Worm (Caenorhabditis elegans) whole organism, L4 larva: ENCODE measurements around the gene mrpl-11.

ENCODE experiments used
- Y105C5A.15 ChIP-seq: fragments of 200-800 bp; sonication (Bioruptor generic); IDR thresholded peaks from 2 replicates; pipeline ENCODE4 v1.3.6; 2022; ENCODE audit warnings: missing genetic modification characterization, missing compliant biosample characterization
- ama-1 ChIP-seq: fragments of 150-350 bp; optimal IDR thresholded peaks from 2 replicates; lab custom pipeline; 2014; ENCODE audit warnings: inconsistent platforms, mixed read lengths
- ceh-44 ChIP-seq: fragments of 200-800 bp; sonication (Bioruptor generic); IDR thresholded peaks from 2 replicates; pipeline ENCODE4 v1.3.6; 2022; ENCODE audit warnings: missing genetic modification reagents, missing genetic modification characterization, missing compliant biosample characterization
- mep-1 ChIP-seq: fragments of 150-350 bp; sonication (generic microtip); optimal IDR thresholded peaks from 3 replicates; lab custom pipeline; 2014; ENCODE audit warnings: missing biosample characterization, missing genetic modification characterization
- nhr-25 ChIP-seq: sonication (generic microtip); optimal IDR thresholded peaks from 2 replicates; lab custom pipeline; 2017; ENCODE audit warnings: missing genetic modification characterization, mild to moderate bottlenecking, missing compliant biosample characterization, antibody characterized with exemption, moderate library complexity, borderline replicate concordance; ENCODE audit not compliant: insufficient read depth
- nhr-28 ChIP-seq: fragments of 150-350 bp; optimal IDR thresholded peaks from 2 replicates; lab custom pipeline; 2014; ENCODE audit warnings: missing biosample characterization, missing genetic modification characterization

DNA sequence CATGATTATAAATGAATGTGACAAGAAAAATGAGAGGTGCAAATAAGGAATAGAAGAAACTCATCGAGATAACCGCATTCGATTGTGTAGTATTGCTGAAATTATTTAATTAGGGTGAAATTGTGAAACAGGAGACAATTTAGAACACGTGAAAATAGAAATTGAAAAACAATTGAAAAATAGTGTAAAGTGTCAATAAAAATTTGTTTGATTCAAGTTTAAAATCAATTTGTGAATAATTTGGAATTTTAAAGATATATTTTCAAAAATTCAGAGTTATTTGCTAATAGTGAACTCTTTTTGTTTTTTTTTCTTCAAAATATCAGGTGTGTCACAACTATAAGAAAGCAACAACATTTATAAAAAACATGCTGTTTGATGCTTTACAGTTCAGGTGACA, 13.9 kb downstream of the mrpl-11 start, which contains the start of gene ZK370.4:
- TF ChIP-seq mep-1 (tag; lab: Kevin White, UChicago) (no peak), ama-1 (lab: Kevin White, UChicago) (no peak), nhr-28 (tag; lab: Kevin White, UChicago) (no peak), Y105C5A.15 (GFP tag; lab: Robert Waterston, UW) (no peak), nhr-25 (tag; lab: Kevin White, UChicago) (no peak), ceh-44 (GFP tag; lab: Robert Waterston, UW) (no peak)
